Fruit fly (Drosophila melanogaster) whole organism, embryonic: ENCODE measurements around the gene Mpc1.

Experiments used
- Ada2b ChIP-seq: fragments of 200-800 bp; sonication (Bioruptor generic); IDR thresholded peaks from 2 replicates; pipeline ENCODE4 v1.3.6; 2022; ENCODE audit warnings: missing biosample characterization, missing genetic modification characterization
- Antp ChIP-seq: fragments of 200-800 bp; sonication (Bioruptor generic); optimal IDR thresholded peaks from 3 replicates; lab custom pipeline; 2016; ENCODE audit warnings: missing biosample characterization, missing genetic modification characterization
- Bteb2 ChIP-seq: fragments of 200-800 bp; sonication (Bioruptor generic); optimal IDR thresholded peaks from 2 replicates; lab custom pipeline; 2016; ENCODE audit warnings: missing biosample characterization, missing genetic modification characterization
- CG10979 ChIP-seq: fragments of 200-800 bp; sonication (Bioruptor generic); optimal IDR thresholded peaks from 2 replicates; lab custom pipeline; 2018; ENCODE audit warnings: missing biosample characterization, mild to moderate bottlenecking, missing genetic modification characterization, moderate library complexity
- CG11723 ChIP-seq: fragments of 200-800 bp; sonication (Bioruptor generic); optimal IDR thresholded peaks from 2 replicates; lab custom pipeline; 2017; ENCODE audit warnings: missing biosample characterization, mild to moderate bottlenecking, missing genetic modification characterization
- CG13296 ChIP-seq: fragments of 200-800 bp; sonication (Bioruptor generic); optimal IDR thresholded peaks from 3 replicates; lab custom pipeline; 2018; ENCODE audit warnings: missing biosample characterization, mild to moderate bottlenecking, missing genetic modification characterization
- CG14667 ChIP-seq: fragments of 200-800 bp; sonication (Bioruptor generic); IDR thresholded peaks from 2 replicates; pipeline ENCODE4 v1.3.6; 2022; ENCODE audit warnings: missing biosample characterization, missing genetic modification characterization
- CG15514 ChIP-seq: fragments of 200-800 bp; sonication (Bioruptor generic); optimal IDR thresholded peaks from 3 replicates; lab custom pipeline; 2017; ENCODE audit warnings: missing biosample characterization, missing genetic modification characterization, mild to moderate bottlenecking, moderate library complexity, missing genetic modification reagents
- CG1832 ChIP-seq: fragments of 200-800 bp; sonication (Bioruptor generic); optimal IDR thresholded peaks from 2 replicates; lab custom pipeline; 2017; ENCODE audit warnings: missing biosample characterization, mild to moderate bottlenecking, missing genetic modification characterization, inconsistent platforms
- CG30403 ChIP-seq: fragments of 200-800 bp; sonication (Bioruptor generic); optimal IDR thresholded peaks from 3 replicates; lab custom pipeline; 2016; ENCODE audit warnings: missing biosample characterization, missing genetic modification characterization
- CG3065 ChIP-seq: fragments of 200-800 bp; sonication (Bioruptor generic); optimal IDR thresholded peaks from 2 replicates; lab custom pipeline; 2016; ENCODE audit warnings: missing biosample characterization, missing genetic modification characterization
- CG31441 ChIP-seq: fragments of 200-800 bp; sonication (Bioruptor generic); IDR thresholded peaks from 2 replicates; pipeline ENCODE4 v1.3.6; 2022; ENCODE audit warnings: missing biosample characterization, missing genetic modification characterization
- CG32532 ChIP-seq: fragments of 200-800 bp; sonication (Bioruptor generic); IDR thresholded peaks from 2 replicates; pipeline ENCODE4 v1.3.6; 2022; ENCODE audit warnings: missing biosample characterization, missing genetic modification characterization
- CG33557 ChIP-seq: fragments of 200-800 bp; sonication (Bioruptor generic); optimal IDR thresholded peaks from 2 replicates; lab custom pipeline; 2019; ENCODE audit warnings: missing biosample characterization, mild to moderate bottlenecking, missing genetic modification characterization, moderate library complexity
- CG4282 ChIP-seq: fragments of 200-800 bp; sonication (Bioruptor generic); optimal IDR thresholded peaks from 2 replicates; lab custom pipeline; 2016; ENCODE audit warnings: missing biosample characterization, missing genetic modification characterization
- CG4820 ChIP-seq: fragments of 200-800 bp; sonication (Bioruptor generic); optimal IDR thresholded peaks from 3 replicates; lab custom pipeline; 2016; ENCODE audit warnings: missing biosample characterization, missing genetic modification characterization
- CG6689 ChIP-seq: fragments of 200-800 bp; sonication (Bioruptor generic); IDR thresholded peaks from 2 replicates; pipeline ENCODE4 v1.3.6; 2022; ENCODE audit warnings: missing biosample characterization, missing genetic modification characterization
- CG6813 ChIP-seq: fragments of 200-800 bp; sonication (Bioruptor generic); optimal IDR thresholded peaks from 2 replicates; lab custom pipeline; 2017; ENCODE audit warnings: missing biosample characterization, missing genetic modification characterization, mild to moderate bottlenecking, moderate library complexity, missing genetic modification reagents
- CG7556 ChIP-seq: fragments of 200-800 bp; sonication (Bioruptor generic); optimal IDR thresholded peaks from 2 replicates; lab custom pipeline; 2017; ENCODE audit warnings: missing biosample characterization, mild to moderate bottlenecking, missing genetic modification characterization
- CG7928 ChIP-seq: fragments of 200-800 bp; sonication (Bioruptor generic); optimal IDR thresholded peaks from 2 replicates; lab custom pipeline; 2017; ENCODE audit warnings: missing biosample characterization, mild to moderate bottlenecking, missing genetic modification characterization
- CG8281 ChIP-seq: fragments of 200-800 bp; sonication (Bioruptor generic); optimal IDR thresholded peaks from 2 replicates; lab custom pipeline; 2018; ENCODE audit warnings: missing biosample characterization, mild to moderate bottlenecking, missing genetic modification characterization, moderate library complexity
- CG9437 ChIP-seq: fragments of 200-800 bp; sonication (Bioruptor generic); optimal IDR thresholded peaks from 2 replicates; lab custom pipeline; 2018; ENCODE audit warnings: missing biosample characterization, mild to moderate bottlenecking, missing genetic modification characterization
- Doc3 ChIP-seq: fragments of 200-800 bp; sonication (Bioruptor generic); IDR thresholded peaks from 3 replicates; pipeline ENCODE4 v1.3.6; 2022; ENCODE audit warnings: missing biosample characterization, missing genetic modification characterization; ENCODE audit not compliant: partially characterized antibody
- Dp ChIP-seq: fragments of 200-800 bp; sonication (Bioruptor generic); optimal IDR thresholded peaks from 2 replicates; lab custom pipeline; 2018; ENCODE audit warnings: missing biosample characterization, mild to moderate bottlenecking, missing genetic modification characterization, moderate library complexity
- Elba2 ChIP-seq: fragments of 200-800 bp; sonication (Bioruptor generic); optimal IDR thresholded peaks from 3 replicates; lab custom pipeline; 2016; ENCODE audit warnings: missing biosample characterization, missing genetic modification characterization
- Ets65A ChIP-seq: fragments of 200-800 bp; sonication (Bioruptor generic); peaks from one replicate; lab custom pipeline; 2016; ENCODE audit warnings: missing biosample characterization, missing genetic modification characterization
- Hmx ChIP-seq: fragments of 200-800 bp; sonication (Bioruptor generic); optimal IDR thresholded peaks from 2 replicates; lab custom pipeline; 2016; ENCODE audit warnings: missing biosample characterization, missing genetic modification characterization
- MBD-R2 ChIP-seq: fragments of 200-800 bp; sonication (Bioruptor generic); IDR thresholded peaks from 2 replicates; pipeline ENCODE4 v1.3.6; 2022; ENCODE audit warnings: missing biosample characterization, missing genetic modification characterization
- Nf-YA ChIP-seq: fragments of 200-800 bp; sonication (Bioruptor generic); IDR thresholded peaks from 2 replicates; pipeline ENCODE4 v1.3.6; 2022; ENCODE audit warnings: missing biosample characterization, missing genetic modification characterization
- Oaz ChIP-seq: fragments of 200-800 bp; sonication (Bioruptor generic); IDR thresholded peaks from 2 replicates; pipeline ENCODE4 v1.3.6; 2022; ENCODE audit warnings: missing biosample characterization, missing genetic modification characterization
- Ravus ChIP-seq: fragments of 200-800 bp; sonication (Bioruptor generic); IDR thresholded peaks from 2 replicates; pipeline ENCODE4 v1.3.6; 2022; ENCODE audit warnings: missing biosample characterization, missing genetic modification characterization
- Sin3A ChIP-seq: fragments of >200 bp; optimal IDR thresholded peaks from 2 replicates; lab custom pipeline; 2018
- bowl ChIP-seq: fragments of 200-800 bp; sonication (Bioruptor generic); IDR thresholded peaks from 2 replicates; pipeline ENCODE4 v1.3.6; 2022; ENCODE audit warnings: missing biosample characterization, missing genetic modification characterization
- chif ChIP-seq, 2 experiments: fragments of 200-800 bp; sonication (Bioruptor generic); optimal IDR thresholded peaks; 3 replicates each; lab custom pipeline; 2016; ENCODE audit warnings: missing biosample characterization in 2 of 2, missing genetic modification characterization in 2 of 2
- dmrt99B ChIP-seq: fragments of 200-800 bp; sonication (Bioruptor generic); optimal IDR thresholded peaks from 2 replicates; lab custom pipeline; 2018; ENCODE audit warnings: missing biosample characterization, mild to moderate bottlenecking, missing genetic modification characterization, moderate library complexity
- emc ChIP-seq: fragments of 200-800 bp; sonication (Bioruptor generic); optimal IDR thresholded peaks from 2 replicates; lab custom pipeline; 2016; ENCODE audit warnings: missing biosample characterization, missing genetic modification characterization
- gce ChIP-seq: fragments of 200-800 bp; sonication (Bioruptor generic); IDR thresholded peaks from 3 replicates; pipeline ENCODE4 v1.3.6; 2022; ENCODE audit warnings: missing biosample characterization, missing genetic modification characterization
- hbn ChIP-seq: fragments of 200-800 bp; sonication (Bioruptor generic); IDR thresholded peaks from 2 replicates; pipeline ENCODE4 v1.3.6; 2022; ENCODE audit warnings: missing biosample characterization, missing genetic modification characterization; ENCODE audit not compliant: partially characterized antibody
- jigr1 ChIP-seq: fragments of 200-800 bp; sonication (Bioruptor generic); IDR thresholded peaks from 3 replicates; pipeline ENCODE4 v1.3.6; 2022; ENCODE audit warnings: missing biosample characterization, missing genetic modification characterization
- kay ChIP-seq: fragments of 200-800 bp; sonication (Bioruptor generic); optimal IDR thresholded peaks from 2 replicates; lab custom pipeline; 2016; ENCODE audit warnings: missing biosample characterization, missing genetic modification characterization
- luna ChIP-seq: fragments of 200-800 bp; sonication (Bioruptor generic); optimal IDR thresholded peaks from 2 replicates; lab custom pipeline; 2016; ENCODE audit warnings: missing biosample characterization, missing genetic modification characterization
- maf-S ChIP-seq: fragments of 200-800 bp; sonication (Bioruptor generic); optimal IDR thresholded peaks from 2 replicates; lab custom pipeline; 2016; ENCODE audit warnings: missing biosample characterization, missing genetic modification characterization
- onecut ChIP-seq: fragments of 200-800 bp; sonication (Bioruptor generic); IDR thresholded peaks from 2 replicates; pipeline ENCODE4 v1.3.6; 2022; ENCODE audit warnings: missing biosample characterization, missing genetic modification characterization
- psq ChIP-seq: fragments of 200-800 bp; sonication (Bioruptor generic); optimal IDR thresholded peaks from 2 replicates; lab custom pipeline; 2017; ENCODE audit warnings: missing biosample characterization, missing genetic modification characterization
- repo ChIP-seq: fragments of 200-800 bp; sonication (Bioruptor generic); optimal IDR thresholded peaks from 2 replicates; lab custom pipeline; 2016; ENCODE audit warnings: missing biosample characterization, missing genetic modification characterization
- ro ChIP-seq: fragments of 200-800 bp; sonication (Bioruptor generic); IDR thresholded peaks from 2 replicates; pipeline ENCODE4 v1.3.6; 2022; ENCODE audit warnings: missing biosample characterization, missing genetic modification characterization
- slbo ChIP-seq: fragments of 200-800 bp; sonication (Bioruptor generic); IDR thresholded peaks from 2 replicates; pipeline ENCODE4 v1.3.6; 2022; ENCODE audit warnings: missing biosample characterization, missing genetic modification characterization
- sob ChIP-seq: fragments of 200-800 bp; sonication (Bioruptor generic); IDR thresholded peaks from 2 replicates; pipeline ENCODE4 v1.3.6; 2022; ENCODE audit warnings: missing biosample characterization, missing genetic modification characterization
- ssp ChIP-seq: fragments of 200-800 bp; sonication (Bioruptor generic); IDR thresholded peaks from 2 replicates; pipeline ENCODE4 v1.3.6; 2022; ENCODE audit warnings: missing biosample characterization, missing genetic modification characterization
- tup ChIP-seq: fragments of 200-800 bp; sonication (Bioruptor generic); optimal IDR thresholded peaks from 2 replicates; lab custom pipeline; 2016; ENCODE audit warnings: missing biosample characterization, mild to moderate bottlenecking, missing genetic modification characterization, moderate library complexity
- vnd ChIP-seq: fragments of 200-800 bp; sonication (Bioruptor generic); IDR thresholded peaks from 3 replicates; pipeline ENCODE4 v1.3.6; 2022; ENCODE audit warnings: missing biosample characterization, missing genetic modification characterization; ENCODE audit not compliant: partially characterized antibody

Gene Mpc1

DNA sequence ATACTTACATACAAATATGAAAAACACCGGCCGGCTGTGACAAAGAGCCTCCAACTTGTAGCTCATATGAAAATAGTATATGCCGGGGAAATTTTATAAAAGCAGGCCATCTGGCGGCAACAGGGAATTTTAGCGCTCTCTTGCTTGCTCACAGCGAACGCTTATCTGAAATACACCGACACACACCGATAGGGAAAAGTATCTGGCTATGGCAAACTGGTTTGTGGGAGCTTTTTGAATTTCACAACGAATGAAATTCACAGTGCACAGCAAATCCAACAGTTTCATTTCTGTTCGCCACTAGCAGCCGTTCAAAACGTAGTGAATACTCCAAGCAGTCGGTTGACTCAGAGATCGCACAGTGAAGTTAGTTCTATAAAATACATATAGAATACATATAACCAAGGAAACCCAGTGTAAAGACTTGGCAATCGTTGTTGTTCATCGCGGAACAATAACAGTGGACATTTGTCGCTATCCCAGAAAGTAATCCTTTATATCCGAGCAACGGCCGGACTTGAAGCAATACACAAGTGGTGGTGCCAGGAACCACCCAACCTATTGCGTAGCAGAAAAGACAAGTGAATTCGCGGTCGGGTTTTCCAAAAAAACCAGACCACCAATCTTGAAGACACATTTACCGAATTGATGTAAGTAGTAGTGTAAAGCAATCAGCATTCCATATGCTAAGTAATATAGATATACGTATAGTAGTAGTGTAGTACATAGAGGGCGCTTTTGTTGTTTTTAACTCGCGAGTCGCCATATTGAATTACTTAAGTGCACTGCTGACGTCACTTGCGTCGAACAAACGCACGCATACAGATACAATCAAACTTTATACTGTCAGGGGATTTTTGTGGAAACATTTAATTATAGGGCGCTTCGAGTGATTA, 10.2 kb downstream of the Mpc1 start (continued):
- TF ChIP-seq dmrt99B (tag; lab: Kevin White, UChicago), result peak; percentile 1
- TF ChIP-seq Ets65A (GFP tag; lab: Kevin White, UChicago), result peak; percentile 6
- TF ChIP-seq CG11723 (GFP tag; lab: Kevin White, UChicago), result no peak
- TF ChIP-seq CG30403 (GFP tag; lab: Kevin White, UChicago), result no peak
- TF ChIP-seq hbn (GFP tag; lab: Robert Waterston, UW), result no peak
- no peak for TF ChIP-seq Sin3A (lab: Kevin White, UChicago)
- peak; percentile 34 for TF ChIP-seq CG13296
- TF ChIP-seq Elba2 (GFP tag; lab: Kevin White, UChicago), result no peak
- no peak for TF ChIP-seq ro
- TF ChIP-seq chif (GFP tag; optimal IDR thresholded peaks at IDR 0.05; lab: Kevin White, UChicago), result no peak
- TF ChIP-seq CG6813, result no peak
- TF ChIP-seq CG14667 (GFP tag; lab: Robert Waterston, UW), result no peak
- no peak for TF ChIP-seq onecut (GFP tag; lab: Robert Waterston, UW)
- TF ChIP-seq kay, result peak; percentile 44
- TF ChIP-seq maf-S (GFP tag; lab: Kevin White, UChicago), result no peak
- TF ChIP-seq CG4282 (GFP tag; lab: Kevin White, UChicago), result no peak
- TF ChIP-seq CG6689 (GFP tag; lab: Robert Waterston, UW), result no peak
- peak; percentile 25; the same call in 1 of the 2 replicates for TF ChIP-seq MBD-R2 (GFP tag; lab: Robert Waterston, UW)
- TF ChIP-seq Dp (GFP tag; lab: Kevin White, UChicago), result no peak
- TF ChIP-seq Hmx, result no peak
- TF ChIP-seq Doc3 (GFP tag; lab: Robert Waterston, UW), result no peak
- peak; percentile 43; the same call in 1 of the 2 replicates for TF ChIP-seq sob (GFP tag; lab: Robert Waterston, UW)
- no peak for TF ChIP-seq CG33557 (GFP tag; lab: Kevin White, UChicago)
- no peak for TF ChIP-seq luna
- no peak for TF ChIP-seq bowl (GFP tag; lab: Robert Waterston, UW)
- no peak for TF ChIP-seq CG3065
- no peak for TF ChIP-seq Oaz (GFP tag; lab: Robert Waterston, UW)
- TF ChIP-seq CG8281 (tag; lab: Kevin White, UChicago), result no peak
- no peak for TF ChIP-seq CG1832 (GFP tag; lab: Kevin White, UChicago)
- no peak for TF ChIP-seq CG9437 (GFP tag; lab: Kevin White, UChicago)
- TF ChIP-seq ssp (GFP tag; lab: Robert Waterston, UW), result no peak
- TF ChIP-seq Bteb2 (GFP tag; lab: Kevin White, UChicago), result no peak
- TF ChIP-seq CG15514, result peak; percentile 34
- no peak for TF ChIP-seq Ravus (GFP tag; lab: Robert Waterston, UW)
- TF ChIP-seq emc, result no peak
- TF ChIP-seq Ada2b (GFP tag; lab: Robert Waterston, UW), result no peak
- no peak for TF ChIP-seq CG4820
- no peak for TF ChIP-seq CG7556 (GFP tag; lab: Kevin White, UChicago)
- TF ChIP-seq CG7928 (GFP tag; lab: Kevin White, UChicago), result no peak
- TF ChIP-seq CG32532 (GFP tag; lab: Robert Waterston, UW), result peak; percentile 39; the same call in 1 of the 2 replicates
- TF ChIP-seq Nf-YA, result no peak
- TF ChIP-seq psq (GFP tag; lab: Kevin White, UChicago), result no peak
- TF ChIP-seq slbo (GFP tag; lab: Robert Waterston, UW), result no peak
- no peak for TF ChIP-seq CG31441 (GFP tag; lab: Robert Waterston, UW)
- no peak for TF ChIP-seq repo (GFP tag; lab: Kevin White, UChicago)
- TF ChIP-seq CG10979, result no peak
- TF ChIP-seq vnd (GFP tag; lab: Robert Waterston, UW), result no peak
- no peak for TF ChIP-seq jigr1 (GFP tag; lab: Robert Waterston, UW)
- TF ChIP-seq gce (GFP tag; lab: Robert Waterston, UW), result no peak; the same call in 2 of the 3 replicates
- TF ChIP-seq tup (GFP tag; lab: Kevin White, UChicago), result no peak
- TF ChIP-seq Antp (GFP tag; lab: Kevin White, UChicago), result no peak
